Worm (Caenorhabditis elegans) whole organism, L1 larva: Measurements from ENCODE around the gene F37A4.4.

Experiments
- C04F5.9 ChIP-seq: sonication (generic microtip); optimal IDR thresholded peaks from 2 replicates; lab custom pipeline; 2016; ENCODE audit warnings: missing genetic modification characterization, missing compliant biosample characterization
- C16A3.4 ChIP-seq: fragments of 150-350 bp; optimal IDR thresholded peaks from 2 replicates; lab custom pipeline; 2014; ENCODE audit warnings: missing biosample characterization, missing genetic modification characterization
- C34B4.2 ChIP-seq: sonication (generic microtip); optimal IDR thresholded peaks from 2 replicates; lab custom pipeline; 2017; ENCODE audit warnings: mild to moderate bottlenecking, missing genetic modification characterization, missing compliant biosample characterization
- alr-1 ChIP-seq: fragments of 200-800 bp; sonication (Bioruptor generic); optimal IDR thresholded peaks from 2 replicates; lab custom pipeline; 2018; ENCODE audit warnings: borderline replicate concordance, mild to moderate bottlenecking, missing genetic modification characterization, missing compliant biosample characterization
- ama-1 ChIP-seq: fragments of 150-350 bp; optimal IDR thresholded peaks from 2 replicates; lab custom pipeline; 2014
- blmp-1 ChIP-seq: fragments of 150-350 bp; optimal IDR thresholded peaks from 2 replicates; lab custom pipeline; 2014; ENCODE audit warnings: missing biosample characterization, missing genetic modification characterization
- ceh-63 ChIP-seq: fragments of 200-800 bp; sonication (Bioruptor generic); optimal IDR thresholded peaks from 2 replicates; lab custom pipeline; 2018; ENCODE audit warnings: mild to moderate bottlenecking, missing genetic modification characterization, missing compliant biosample characterization
- ceh-8 ChIP-seq: fragments of 200-800 bp; sonication (Bioruptor generic); optimal IDR thresholded peaks from 2 replicates; lab custom pipeline; 2018; ENCODE audit warnings: mild to moderate bottlenecking, missing genetic modification characterization, moderate library complexity, missing compliant biosample characterization
- ces-1 ChIP-seq: fragments of 150-350 bp; optimal IDR thresholded peaks from 2 replicates; lab custom pipeline; 2014; ENCODE audit warnings: missing biosample characterization, missing genetic modification reagents, missing genetic modification characterization
- dsc-1 ChIP-seq: sonication (generic microtip); optimal IDR thresholded peaks from 2 replicates; lab custom pipeline; 2016; ENCODE audit warnings: mild to moderate bottlenecking, missing genetic modification characterization, missing compliant biosample characterization
- efl-1 ChIP-seq, 4 experiments: fragments of 150-350 bp; optimal IDR thresholded peaks in 3 of 4; peaks in 1 of 4; 1 replicate in 1 of 4; 2 replicates in 3 of 4; lab custom pipeline; 2014; ENCODE audit warnings: missing biosample characterization in 2 of 4, missing genetic modification characterization in 2 of 4, missing genetic modification reagents in 2 of 4
- elt-2 ChIP-seq: sonication (generic microtip); optimal IDR thresholded peaks from 2 replicates; lab custom pipeline; 2016; ENCODE audit warnings: missing genetic modification characterization, mild to moderate bottlenecking, inconsistent platforms, missing compliant biosample characterization, missing genetic modification reagents
- elt-3 ChIP-seq, 6 experiments: fragments of 150-350 bp in 1 of 6; sonication (generic microtip); optimal IDR thresholded peaks; 2 replicates each; lab custom pipeline; 2017 to 2018; ENCODE audit warnings: missing biosample characterization in 6 of 6, missing genetic modification characterization in 6 of 6, inconsistent platforms in 1 of 6
- ets-5 ChIP-seq: fragments of 200-800 bp; sonication (Bioruptor generic); IDR thresholded peaks from 2 replicates; pipeline ENCODE4 v1.3.6; 2022; ENCODE audit warnings: missing genetic modification characterization, missing compliant biosample characterization
- fkh-10 ChIP-seq: sonication (generic microtip); optimal IDR thresholded peaks from 2 replicates; lab custom pipeline; 2017; ENCODE audit warnings: missing biosample characterization, missing genetic modification reagents, missing genetic modification characterization
- fkh-4 ChIP-seq: sonication (generic microtip); optimal IDR thresholded peaks from 2 replicates; lab custom pipeline; 2016; ENCODE audit warnings: missing compliant biosample characterization, missing genetic modification characterization, borderline replicate concordance
- grh-1 ChIP-seq: fragments of 200-800 bp; sonication (Bioruptor generic); IDR thresholded peaks from 2 replicates; pipeline ENCODE4 v1.3.6; 2022; ENCODE audit warnings: missing genetic modification reagents, missing genetic modification characterization, missing compliant biosample characterization
- hlh-17 ChIP-seq: fragments of 200-800 bp; sonication (Bioruptor generic); optimal IDR thresholded peaks from 2 replicates; lab custom pipeline; 2018; ENCODE audit warnings: missing genetic modification characterization, mild to moderate bottlenecking, missing compliant biosample characterization, moderate library complexity, borderline replicate concordance
- hlh-4 ChIP-seq: sonication (generic microtip); optimal IDR thresholded peaks from 2 replicates; lab custom pipeline; 2016; ENCODE audit warnings: mild to moderate bottlenecking, missing genetic modification characterization, missing compliant biosample characterization
- hpl-2 ChIP-seq: fragments of 150-350 bp; optimal IDR thresholded peaks from 2 replicates; lab custom pipeline; 2014; ENCODE audit warnings: missing biosample characterization, missing genetic modification reagents, missing genetic modification characterization
- isw-1 ChIP-seq: fragments of 200-800 bp; sonication (Bioruptor generic); IDR thresholded peaks from 2 replicates; pipeline ENCODE4 v1.3.6; 2022; ENCODE audit warnings: missing genetic modification characterization, missing compliant biosample characterization
- lin-15B ChIP-seq: fragments of 150-350 bp; sonication (generic microtip); optimal IDR thresholded peaks from 3 replicates; lab custom pipeline; 2014; ENCODE audit warnings: missing biosample characterization, missing genetic modification characterization
- lin-39 ChIP-seq: fragments of 150-350 bp; optimal IDR thresholded peaks from 2 replicates; lab custom pipeline; 2014; ENCODE audit warnings: missing biosample characterization, missing genetic modification reagents, missing genetic modification characterization
- lir-3 ChIP-seq: sonication (generic microtip); optimal IDR thresholded peaks from 2 replicates; lab custom pipeline; 2016; ENCODE audit warnings: mild to moderate bottlenecking, missing genetic modification characterization, moderate library complexity, missing compliant biosample characterization; ENCODE audit not compliant: poor library complexity
- mab-9 ChIP-seq: fragments of 200-800 bp; sonication (Bioruptor generic); IDR thresholded peaks from 2 replicates; pipeline ENCODE4 v1.3.6; 2022; ENCODE audit warnings: missing genetic modification reagents, missing genetic modification characterization, missing compliant biosample characterization
- mdl-1 ChIP-seq, 2 experiments: fragments of 150-350 bp; optimal IDR thresholded peaks; 2 replicates each; lab custom pipeline; 2014 to 2017; ENCODE audit warnings: missing biosample characterization in 2 of 2, missing genetic modification characterization in 2 of 2, inconsistent platforms in 1 of 2
- mef-2 ChIP-seq: fragments of 150-350 bp; optimal IDR thresholded peaks from 2 replicates; lab custom pipeline; 2014; ENCODE audit warnings: missing biosample characterization, missing genetic modification characterization
- mep-1 ChIP-seq: fragments of 150-350 bp; optimal IDR thresholded peaks from 2 replicates; lab custom pipeline; 2014; ENCODE audit warnings: missing biosample characterization, missing genetic modification characterization
- nhr-12 ChIP-seq: sonication (generic microtip); optimal IDR thresholded peaks from 2 replicates; lab custom pipeline; 2017; ENCODE audit warnings: missing biosample characterization, missing genetic modification characterization
- nhr-20 ChIP-seq: sonication (generic microtip); optimal IDR thresholded peaks from 2 replicates; lab custom pipeline; 2016; ENCODE audit warnings: mild to moderate bottlenecking, missing genetic modification characterization, missing compliant biosample characterization
- nhr-237 ChIP-seq: fragments of 150-350 bp; optimal IDR thresholded peaks from 2 replicates; lab custom pipeline; 2014; ENCODE audit warnings: missing biosample characterization, missing genetic modification characterization
- nhr-28 ChIP-seq: fragments of 150-350 bp; optimal IDR thresholded peaks from 2 replicates; lab custom pipeline; 2014; ENCODE audit warnings: missing biosample characterization, missing genetic modification characterization
- nhr-47 ChIP-seq: sonication (generic microtip); optimal IDR thresholded peaks from 2 replicates; lab custom pipeline; 2016; ENCODE audit warnings: mild to moderate bottlenecking, missing genetic modification characterization, moderate library complexity, missing compliant biosample characterization
- nhr-71 ChIP-seq: sonication (generic microtip); optimal IDR thresholded peaks from 2 replicates; lab custom pipeline; 2016; ENCODE audit warnings: mild to moderate bottlenecking, missing genetic modification characterization, moderate library complexity, missing compliant biosample characterization
- nhr-77 ChIP-seq: fragments of 150-350 bp; optimal IDR thresholded peaks from 2 replicates; lab custom pipeline; 2014; ENCODE audit warnings: missing biosample characterization, missing genetic modification characterization
- nhr-85 ChIP-seq: sonication (generic microtip); peaks from one replicate; lab custom pipeline; 2016; ENCODE audit warnings: missing genetic modification characterization, inconsistent platforms, missing compliant biosample characterization
- snpc-4 ChIP-seq: fragments of 150-350 bp; optimal IDR thresholded peaks from 2 replicates; lab custom pipeline; 2014; ENCODE audit warnings: missing biosample characterization, missing genetic modification characterization
- snu-23 ChIP-seq: sonication (generic microtip); optimal IDR thresholded peaks from 2 replicates; lab custom pipeline; 2016; ENCODE audit warnings: missing genetic modification characterization, missing compliant biosample characterization
- sox-4 ChIP-seq: sonication (generic microtip); optimal IDR thresholded peaks from 2 replicates; lab custom pipeline; 2016; ENCODE audit warnings: missing genetic modification characterization, missing compliant biosample characterization
- sptf-1 ChIP-seq: fragments of 150-350 bp; optimal IDR thresholded peaks from 2 replicates; lab custom pipeline; 2014; ENCODE audit warnings: missing biosample characterization, missing genetic modification characterization
- sup-37 ChIP-seq: fragments of 200-800 bp; sonication (Bioruptor generic); optimal IDR thresholded peaks from 2 replicates; lab custom pipeline; 2018; ENCODE audit warnings: mild to moderate bottlenecking, missing genetic modification characterization, missing compliant biosample characterization
- swsn-7 ChIP-seq: sonication (generic microtip); optimal IDR thresholded peaks from 2 replicates; lab custom pipeline; 2016; ENCODE audit warnings: missing genetic modification characterization, missing compliant biosample characterization
- tbx-2 ChIP-seq: sonication (generic microtip); optimal IDR thresholded peaks from 2 replicates; lab custom pipeline; 2016; ENCODE audit warnings: missing genetic modification characterization, missing compliant biosample characterization
- tlp-1 ChIP-seq: fragments of 150-350 bp; optimal IDR thresholded peaks from 2 replicates; lab custom pipeline; 2014; ENCODE audit warnings: missing biosample characterization, missing genetic modification characterization
- unc-130 ChIP-seq: fragments of 150-350 bp; optimal IDR thresholded peaks from 2 replicates; lab custom pipeline; 2017; ENCODE audit warnings: missing biosample characterization, missing genetic modification characterization, inconsistent platforms
- unc-86 ChIP-seq: sonication (generic microtip); optimal IDR thresholded peaks from 2 replicates; lab custom pipeline; 2016; ENCODE audit warnings: missing genetic modification characterization, missing compliant biosample characterization
- unc-98 ChIP-seq: fragments of 200-800 bp; sonication (Bioruptor generic); IDR thresholded peaks from 2 replicates; pipeline ENCODE4 v1.3.6; 2022; ENCODE audit warnings: missing genetic modification characterization, missing compliant biosample characterization
- vab-15 ChIP-seq: sonication (generic microtip); optimal IDR thresholded peaks from 2 replicates; lab custom pipeline; 2017; ENCODE audit warnings: missing genotype, mild to moderate bottlenecking, missing genetic modification characterization, missing compliant biosample characterization
- zag-1 ChIP-seq: fragments of 150-350 bp; optimal IDR thresholded peaks from 2 replicates; lab custom pipeline; 2014; ENCODE audit warnings: missing biosample characterization, missing genetic modification characterization
- zip-4 ChIP-seq: fragments of 200-800 bp; sonication (Bioruptor generic); optimal IDR thresholded peaks from 2 replicates; lab custom pipeline; 2018; ENCODE audit warnings: mild to moderate bottlenecking, missing genetic modification characterization, moderate library complexity, missing compliant biosample characterization
- ztf-4 ChIP-seq: fragments of 150-350 bp; optimal IDR thresholded peaks from 2 replicates; lab custom pipeline; 2014; ENCODE audit warnings: missing biosample characterization, missing genetic modification characterization

Gene F37A4.4

ce11 chrIII:6693285-6693684, 20.1 kb upstream of the F37A4.4 start (continued):
- no peak for TF ChIP-seq nhr-20 (tag; lab: Kevin White, UChicago)
- no peak for TF ChIP-seq nhr-85
- no peak for TF ChIP-seq lin-39 (tag; lab: Kevin White, UChicago)
- no peak for TF ChIP-seq fkh-10
- no peak for TF ChIP-seq ces-1
- no peak for TF ChIP-seq elt-3 (tag; optimal IDR thresholded peaks at IDR 0.05; lab: Kevin White, UChicago)
- no peak for TF ChIP-seq efl-1 (optimal IDR thresholded peaks at IDR 0.05; lab: Kevin White, UChicago)
- peak in 1 of 2 experiments; percentile 57 for TF ChIP-seq efl-1 (GFP tag; optimal IDR thresholded peaks at IDR 0.05 in 1 of 2; lab: Kevin White, UChicago)
- TF ChIP-seq snu-23 (GFP tag; lab: Kevin White, UChicago), result no peak
- no peak for TF ChIP-seq ets-5 (GFP tag; lab: Robert Waterston, UW)
- no peak for TF ChIP-seq ztf-4
- TF ChIP-seq fkh-4 (tag; lab: Kevin White, UChicago), result no peak
- no peak for TF ChIP-seq swsn-7 (tag; lab: Kevin White, UChicago)
- TF ChIP-seq C34B4.2 (tag; lab: Kevin White, UChicago), result no peak

- TF ChIP-seq C04F5.9 (tag; lab: Kevin White, UChicago) (no peak), ceh-8 (peak; percentile 45), vab-15 (tag; lab: Kevin White, UChicago) (no peak), hlh-17 (GFP tag; lab: Kevin White, UChicago) (no peak), ces-1 (no peak), snu-23 (GFP tag; lab: Kevin White, UChicago) (peak; percentile 46), tbx-2 (tag; lab: Kevin White, UChicago) (peak; percentile 56), zip-4 (no peak), alr-1 (tag; lab: Kevin White, UChicago) (no peak), lin-15B (tag; lab: Kevin White, UChicago) (no peak), blmp-1 (tag; lab: Kevin White, UChicago) (no peak), snpc-4 (no peak), C16A3.4 (no peak), sup-37 (GFP tag; lab: Kevin White, UChicago) (no peak), sox-4 (tag; lab: Kevin White, UChicago) (no peak), sptf-1 (tag; lab: Kevin White, UChicago) (no peak), tlp-1 (no peak), isw-1 (peak; percentile 91), zag-1 (tag; lab: Kevin White, UChicago) (no peak), hpl-2 (GFP tag; lab: Kevin White, UChicago) (no peak), C34B4.2 (tag; lab: Kevin White, UChicago) (no peak), unc-86 (tag; lab: Kevin White, UChicago) (peak; percentile 71), unc-98 (GFP tag; lab: Robert Waterston, UW) (no peak), nhr-237 (tag; lab: Kevin White, UChicago) (no peak), nhr-28 (tag; lab: Kevin White, UChicago) (no peak), unc-130 (tag; lab: Kevin White, UChicago) (no peak), ceh-63 (GFP tag; lab: Kevin White, UChicago) (no peak), nhr-47 (tag; lab: Kevin White, UChicago) (peak; percentile 60), mdl-1 (tag; optimal IDR thresholded peaks at IDR 0.05; lab: Kevin White, UChicago) (no peak), nhr-77 (tag; lab: Kevin White, UChicago) (no peak), nhr-20 (tag; lab: Kevin White, UChicago) (no peak), hlh-4 (tag; lab: Kevin White, UChicago) (no peak), ama-1 (no peak), dsc-1 (peak; percentile 20), fkh-10 (peak; percentile 92), ets-5 (GFP tag; lab: Robert Waterston, UW) (no peak), mab-9 (GFP tag; lab: Robert Waterston, UW) (no peak), nhr-71 (peak; percentile 63), nhr-12 (tag; lab: Kevin White, UChicago) (no peak), swsn-7 (tag; lab: Kevin White, UChicago) (peak; percentile 47), grh-1 (no peak), elt-2 (no peak), lir-3 (no peak), mep-1 (peak; percentile 45), mef-2 (tag; lab: Kevin White, UChicago) (no peak)
Measured at ce11 chrIII:6695189-6695588, 18.2 kb upstream of the F37A4.4 start.
